Fruit fly (Drosophila melanogaster): Measurements from ENCODE around the gene ps.

ps gene

DNA sequence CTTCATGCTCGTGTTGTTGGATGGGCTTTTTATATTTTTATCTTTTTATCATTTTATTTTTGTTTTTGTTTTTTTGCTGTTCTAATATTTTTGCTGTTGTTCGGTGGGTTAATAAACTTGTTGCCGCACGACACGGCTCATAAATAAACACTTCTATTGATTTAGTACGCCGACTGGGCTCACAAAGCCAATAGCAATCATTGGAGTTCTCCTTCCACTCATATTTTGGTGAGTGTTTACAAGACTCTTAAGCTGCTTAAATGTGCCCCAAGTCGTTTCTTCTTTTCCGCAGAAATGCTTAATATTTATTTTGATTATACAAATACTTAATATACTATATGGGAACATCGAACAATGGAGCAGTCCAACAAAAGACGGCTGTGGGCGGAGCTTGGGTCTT, 27.5 kb upstream of the ps start:
- TF ChIP-seq fkh (GFP tag; optimal IDR thresholded peaks at IDR 0.05) (peak; percentile 93), ss (GFP tag; optimal IDR thresholded peaks at IDR 0.05) (no peak)

DNA sequence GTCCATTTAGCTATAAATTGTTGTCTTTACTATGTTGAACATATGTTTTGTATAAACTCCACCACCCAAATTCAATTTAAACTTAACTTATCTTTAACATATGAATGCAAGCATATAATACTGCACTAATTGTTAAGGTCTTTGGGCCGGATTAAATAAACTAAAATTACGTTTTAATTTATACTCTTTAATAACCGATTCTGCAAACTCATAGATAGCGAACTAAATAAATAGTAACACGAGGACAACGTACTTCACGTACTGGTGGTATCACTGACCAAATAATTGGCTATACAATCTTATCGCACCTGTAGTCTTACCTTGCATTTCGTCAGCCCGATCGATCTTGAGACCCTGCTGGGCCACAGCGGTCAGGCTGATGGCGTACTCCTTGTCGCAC, 25.3 kb upstream of the ps start:
- no peak for TF ChIP-seq CG6854 (GFP tag; optimal IDR thresholded peaks at IDR 0.05)
- no peak for TF ChIP-seq salr (GFP tag; optimal IDR thresholded peaks at IDR 0.05)
- no peak for TF ChIP-seq CG10631 (GFP tag; optimal IDR thresholded peaks at IDR 0.05)
- TF ChIP-seq Sox15 (GFP tag; optimal IDR thresholded peaks at IDR 0.05): no peak
- no peak for TF ChIP-seq CG11902 (GFP tag; optimal IDR thresholded peaks at IDR 0.05)
- no peak for TF ChIP-seq CG16779 (tag; optimal IDR thresholded peaks at IDR 0.05)
- TF ChIP-seq Lpt (GFP tag; optimal IDR thresholded peaks at IDR 0.05): no peak

DNA sequence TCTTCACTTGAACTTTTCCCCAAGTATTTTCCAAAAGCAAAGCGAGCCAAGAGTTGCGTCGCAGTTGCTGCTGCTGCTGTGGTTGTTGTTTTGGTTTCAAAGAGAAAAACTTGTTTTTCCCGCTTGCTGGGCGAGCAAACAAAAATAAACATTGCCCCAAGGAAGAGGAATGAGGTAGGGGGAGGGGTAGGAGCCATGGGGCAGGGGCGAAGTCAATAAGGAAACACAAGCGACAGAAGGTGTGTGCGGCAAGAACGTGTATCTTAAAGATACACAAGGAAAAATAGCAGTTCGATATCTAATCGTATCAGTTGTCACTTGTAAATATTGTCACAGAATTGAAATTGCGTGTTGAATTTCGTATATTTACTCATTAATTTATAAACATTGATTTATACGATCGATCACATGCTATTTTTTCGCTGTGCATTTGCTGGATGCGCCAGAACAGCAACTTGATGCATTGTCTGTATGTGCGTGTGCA, 24.2 kb upstream of the ps start:
- TF ChIP-seq Met (GFP tag; optimal IDR thresholded peaks at IDR 0.05): peak; percentile 94
- TF ChIP-seq CG11294 (GFP tag; IDR thresholded peaks at IDR 0.05): peak; percentile 83
- TF ChIP-seq svp (GFP tag): peak; percentile 94
- TF ChIP-seq spab (GFP tag; optimal IDR thresholded peaks at IDR 0.05): peak; percentile 96
- peak; percentile 94 for TF ChIP-seq esn (GFP tag; optimal IDR thresholded peaks at IDR 0.05)
- peak; percentile 70 for TF ChIP-seq Eip93F (GFP tag; optimal IDR thresholded peaks at IDR 0.05)
- TF ChIP-seq CG6163 (GFP tag; IDR thresholded peaks at IDR 0.05): peak; percentile 98
- peak; percentile 93 for TF ChIP-seq fkh (GFP tag; optimal IDR thresholded peaks at IDR 0.05)
- TF ChIP-seq CG11762 (GFP tag; optimal IDR thresholded peaks at IDR 0.05; ENCODE audit: insufficient read depth): peak; percentile 95
- TF ChIP-seq CG16779 (tag; optimal IDR thresholded peaks at IDR 0.05): peak; percentile 92
- TF ChIP-seq CG6808 (GFP tag; optimal IDR thresholded peaks at IDR 0.05): peak; percentile 97
- TF ChIP-seq lz (GFP tag; optimal IDR thresholded peaks at IDR 0.05): peak; percentile 91
- peak; percentile 98 for TF ChIP-seq CG3032 (tag; optimal IDR thresholded peaks at IDR 0.05)
- TF ChIP-seq CG9139 (GFP tag; optimal IDR thresholded peaks at IDR 0.05): peak; percentile 94
- TF ChIP-seq eg (GFP tag; IDR thresholded peaks at IDR 0.05): peak; percentile 95
- TF ChIP-seq CG7368 (GFP tag; optimal IDR thresholded peaks at IDR 0.05): peak; percentile 93
- TF ChIP-seq CG4318 (GFP tag; optimal IDR thresholded peaks at IDR 0.05): peak; percentile 86
- TF ChIP-seq ss (GFP tag; optimal IDR thresholded peaks at IDR 0.05): peak; percentile 97 to 98
- peak; percentile 89 for TF ChIP-seq vri (GFP tag; optimal IDR thresholded peaks at IDR 0.05)
- TF ChIP-seq CG3919 (GFP tag; optimal IDR thresholded peaks at IDR 0.05): peak; percentile 98
- TF ChIP-seq CG6276 (GFP tag; optimal IDR thresholded peaks at IDR 0.05): peak; percentile 96
- TF ChIP-seq CG6792 (GFP tag; optimal IDR thresholded peaks at IDR 0.05): peak; percentile 94
- TF ChIP-seq CG15336 (GFP tag; IDR thresholded peaks at IDR 0.05): peak; percentile 96
- peak; percentile 97 for TF ChIP-seq fd59A (GFP tag; optimal IDR thresholded peaks at IDR 0.05)
- peak; percentile 91 for TF ChIP-seq CG31627 (GFP tag; optimal IDR thresholded peaks at IDR 0.05)
- peak; percentile 95 to 96 for TF ChIP-seq salr (GFP tag; optimal IDR thresholded peaks at IDR 0.05)
- peak; percentile 92 for TF ChIP-seq topi (GFP tag; optimal IDR thresholded peaks at IDR 0.05)
- peak; percentile 95 for TF ChIP-seq achi (GFP tag; optimal IDR thresholded peaks at IDR 0.05)
- peak; percentile 96 for TF ChIP-seq CG1621 (tag; optimal IDR thresholded peaks at IDR 0.05)
- TF ChIP-seq Ets96B (tag; optimal IDR thresholded peaks at IDR 0.05): peak; percentile 98
- TF ChIP-seq CG8632 (GFP tag; optimal IDR thresholded peaks at IDR 0.05): peak; percentile 91
- TF ChIP-seq CG32006 (GFP tag; optimal IDR thresholded peaks at IDR 0.05): peak; percentile 95
- peak; percentile 84 for TF ChIP-seq dac (GFP tag; optimal IDR thresholded peaks at IDR 0.05)
- peak; percentile 97 for TF ChIP-seq CG10631 (GFP tag; optimal IDR thresholded peaks at IDR 0.05)
- TF ChIP-seq Eip75B (GFP tag; optimal IDR thresholded peaks at IDR 0.05): peak; percentile 94
- TF ChIP-seq dsx (GFP tag; optimal IDR thresholded peaks at IDR 0.05; ENCODE audit: poor library complexity, severe bottlenecking): peak; percentile 96
- TF ChIP-seq Sox102F (GFP tag; optimal IDR thresholded peaks at IDR 0.05): peak; percentile 92
- TF ChIP-seq Hr4 (GFP tag; optimal IDR thresholded peaks at IDR 0.05): peak; percentile 86
- peak; percentile 95 for TF ChIP-seq CG8119 (GFP tag; IDR thresholded peaks at IDR 0.05)
- peak; percentile 98 for TF ChIP-seq Eip78C (GFP tag)
- no peak for TF ChIP-seq Hr38 (GFP tag; optimal IDR thresholded peaks at IDR 0.05)
- TF ChIP-seq pdm3 (GFP tag; optimal IDR thresholded peaks at IDR 0.05): peak; percentile 92
- peak; percentile 82 for TF ChIP-seq Blimp-1 (GFP tag; optimal IDR thresholded peaks at IDR 0.05)
- peak; percentile 90 for TF ChIP-seq CG6854 (GFP tag; optimal IDR thresholded peaks at IDR 0.05)

All from whole organism, prepupa.